Fruit fly (Drosophila melanogaster): ENCODE measurements around the gene CG17568.

CG17568 gene

dm6 chr2L:19191789-19192297 lies 10.3 kb upstream of the CG17568 start (continued):
- no peak for TF ChIP-seq phol (tag; optimal IDR thresholded peaks at IDR 0.05)
- no peak for TF ChIP-seq da (GFP tag; optimal IDR thresholded peaks at IDR 0.05)
- TF ChIP-seq Ssrp (tag; optimal IDR thresholded peaks at IDR 0.05) = no peak
- TF ChIP-seq Usf (GFP tag; optimal IDR thresholded peaks at IDR 0.05) = no peak
- no peak for TF ChIP-seq CG31365 (tag; optimal IDR thresholded peaks at IDR 0.05)
- no peak for TF ChIP-seq Hey (tag; optimal IDR thresholded peaks at IDR 0.05)
- peak; percentile 77 for TF ChIP-seq cad (GFP tag; optimal IDR thresholded peaks at IDR 0.05)
- TF ChIP-seq kni (GFP tag; optimal IDR thresholded peaks at IDR 0.05) = peak; percentile 63
- peak; percentile 39 for TF ChIP-seq Med (GFP tag)
- TF ChIP-seq CG8290 (GFP tag; optimal IDR thresholded peaks at IDR 0.05) = no peak
- TF ChIP-seq CG8290 (tag; optimal IDR thresholded peaks at IDR 0.05) = no peak
- TF ChIP-seq HLHmδ (GFP tag; optimal IDR thresholded peaks at IDR 0.05) = peak; percentile 62
- no peak for TF ChIP-seq CG34224 (GFP tag; IDR thresholded peaks at IDR 0.05; ENCODE audit: partially characterized antibody)
- TF ChIP-seq CG10431 (GFP tag; optimal IDR thresholded peaks at IDR 0.05) = peak; percentile 18
- TF ChIP-seq CG13775 (GFP tag; optimal IDR thresholded peaks at IDR 0.05) = no peak
- no peak for TF ChIP-seq bcd (GFP tag; optimal IDR thresholded peaks at IDR 0.05)
- TF ChIP-seq Bteb2 (GFP tag; optimal IDR thresholded peaks at IDR 0.05) = no peak
- no peak for TF ChIP-seq Elba2 (GFP tag; optimal IDR thresholded peaks at IDR 0.05)
- peak; percentile 44 for TF ChIP-seq wek (GFP tag; optimal IDR thresholded peaks at IDR 0.05)
- TF ChIP-seq amos (GFP tag; IDR thresholded peaks at IDR 0.05; ENCODE audit: partially characterized antibody) = no peak
- TF ChIP-seq CG16815 (GFP tag; optimal IDR thresholded peaks at IDR 0.05) = no peak
- no peak for TF ChIP-seq CrebB (tag; optimal IDR thresholded peaks at IDR 0.05)
- peak; percentile 21 for TF ChIP-seq CG13894 (tag; optimal IDR thresholded peaks at IDR 0.05)
- TF ChIP-seq CG12104 (GFP tag; optimal IDR thresholded peaks at IDR 0.05) = no peak
- no peak for TF ChIP-seq esg (GFP tag; conservative IDR thresholded peaks at IDR 0.05)
- peak; percentile 74 for TF ChIP-seq fd64A (GFP tag; optimal IDR thresholded peaks at IDR 0.05)
- no peak for TF ChIP-seq Antp (GFP tag; optimal IDR thresholded peaks at IDR 0.05)
- TF ChIP-seq HmgZ (tag; optimal IDR thresholded peaks at IDR 0.05) = no peak
- TF ChIP-seq tin (GFP tag; optimal IDR thresholded peaks at IDR 0.05) = no peak
- TF ChIP-seq Ets65A (GFP tag) = no peak
- TF ChIP-seq CG32772 (GFP tag; IDR thresholded peaks at IDR 0.05) = no peak
- no peak for TF ChIP-seq h (optimal IDR thresholded peaks at IDR 0.05)
- no peak for TF ChIP-seq aop (GFP tag; IDR thresholded peaks at IDR 0.05)
- peak; percentile 70 for TF ChIP-seq CG6254 (GFP tag; optimal IDR thresholded peaks at IDR 0.05)
- no peak for TF ChIP-seq Chrac-16 (GFP tag; optimal IDR thresholded peaks at IDR 0.05)
- no peak for TF ChIP-seq hkb (optimal IDR thresholded peaks at IDR 0.05)
- no peak for TF ChIP-seq hkb (GFP tag; IDR thresholded peaks at IDR 0.05)
- TF ChIP-seq jing (GFP tag; optimal IDR thresholded peaks at IDR 0.05) = no peak
- TF ChIP-seq sr (GFP tag; IDR thresholded peaks at IDR 0.05) = no peak
- peak in 1 of 2 experiments; percentile 58 for TF ChIP-seq Hr78 (GFP tag; optimal IDR thresholded peaks at IDR 0.05)
- no peak for TF ChIP-seq dpn (GFP tag; optimal IDR thresholded peaks at IDR 0.05)
- no peak for TF ChIP-seq maf-S (GFP tag; optimal IDR thresholded peaks at IDR 0.05)
- TF ChIP-seq CG18011 (GFP tag; optimal IDR thresholded peaks at IDR 0.05) = no peak
- no peak for TF ChIP-seq CG4360 (GFP tag; IDR thresholded peaks at IDR 0.05)
- TF ChIP-seq sc (optimal IDR thresholded peaks at IDR 0.05) = no peak
- no peak for TF ChIP-seq sc (GFP tag; optimal IDR thresholded peaks at IDR 0.05)
- TF ChIP-seq CG15479 (GFP tag; optimal IDR thresholded peaks at IDR 0.05) = peak; percentile 92
- no peak for TF ChIP-seq H15 (GFP tag; IDR thresholded peaks at IDR 0.05)
- peak in 1 of 3 experiments; percentile 13 for TF ChIP-seq lola (GFP tag; optimal IDR thresholded peaks at IDR 0.05)
- TF ChIP-seq gsb-n (tag; optimal IDR thresholded peaks at IDR 0.05) = no peak
- no peak for TF ChIP-seq CG12744 (GFP tag; optimal IDR thresholded peaks at IDR 0.05)
- TF ChIP-seq pho (GFP tag; optimal IDR thresholded peaks at IDR 0.05) = no peak
